Fruit fly (Drosophila melanogaster) whole organism, wandering third instar larva: ENCODE results near the gene CG31139.

Source experiments
- Abd-B ChIP-seq: fragments of >200 bp; optimal IDR thresholded peaks from 2 replicates; lab custom pipeline; 2017; ENCODE audit warnings: missing biosample characterization, missing genetic modification characterization
- CG32264 ChIP-seq: fragments of 200-800 bp; sonication (Bioruptor generic); optimal IDR thresholded peaks from 2 replicates; lab custom pipeline; 2016; ENCODE audit warnings: missing biosample characterization, missing genetic modification characterization
- CG9705 ChIP-seq: fragments of 200-800 bp; sonication (Bioruptor generic); optimal IDR thresholded peaks from 2 replicates; lab custom pipeline; 2018; ENCODE audit warnings: missing biosample characterization, mild to moderate bottlenecking, missing genetic modification characterization
- CrebA ChIP-seq: fragments of 200-800 bp; sonication (Bioruptor generic); optimal IDR thresholded peaks from 2 replicates; lab custom pipeline; 2016; ENCODE audit warnings: missing biosample characterization, mild to moderate bottlenecking, missing genetic modification characterization, borderline replicate concordance
- Dfd ChIP-seq: fragments of >200 bp; optimal IDR thresholded peaks from 2 replicates; lab custom pipeline; 2017; ENCODE audit warnings: missing biosample characterization, missing genetic modification characterization
- Dif ChIP-seq: fragments of 200-275, 200-300 bp; sonication (Bioruptor generic); optimal IDR thresholded peaks from 2 replicates; lab custom pipeline; 2018; ENCODE audit warnings: missing biosample characterization, missing genetic modification characterization; ENCODE audit not compliant: partially characterized antibody
- GATAd ChIP-seq: sonication (Bioruptor generic); optimal IDR thresholded peaks from 2 replicates; lab custom pipeline; 2016; ENCODE audit warnings: missing biosample characterization, missing genetic modification characterization
- HLH106 ChIP-seq: fragments of 200-800 bp; optimal IDR thresholded peaks from 3 replicates; lab custom pipeline; 2019; ENCODE audit warnings: missing biosample characterization, mild to moderate bottlenecking, missing genetic modification characterization, moderate library complexity
- Hnf4 ChIP-seq: fragments of 200-800 bp; sonication (Bioruptor generic); optimal IDR thresholded peaks from 2 replicates; lab custom pipeline; 2016; ENCODE audit warnings: missing biosample characterization, mild to moderate bottlenecking, missing genetic modification characterization
- Hr78 ChIP-seq: fragments of >200 bp; optimal IDR thresholded peaks from 2 replicates; lab custom pipeline; 2017; ENCODE audit warnings: missing biosample characterization, missing genetic modification characterization
- Hr83 ChIP-seq: fragments of 200-300 bp; sonication (Bioruptor generic); optimal IDR thresholded peaks from 2 replicates; lab custom pipeline; 2016; ENCODE audit warnings: missing biosample characterization, mild to moderate bottlenecking, missing genetic modification characterization, moderate library complexity; ENCODE audit not compliant: poor library complexity, severe bottlenecking
- Jra ChIP-seq: sonication (Bioruptor generic); optimal IDR thresholded peaks from 2 replicates; lab custom pipeline; 2016; ENCODE audit warnings: missing biosample characterization, missing genetic modification characterization
- Mio ChIP-seq: sonication (Bioruptor generic); optimal IDR thresholded peaks from 2 replicates; lab custom pipeline; 2016; ENCODE audit warnings: missing biosample characterization, missing genetic modification characterization
- Myc ChIP-seq: fragments of >200 bp; optimal IDR thresholded peaks from 2 replicates; lab custom pipeline; 2017
- N ChIP-seq: fragments of >200 bp; optimal IDR thresholded peaks from 2 replicates; lab custom pipeline; 2018; ENCODE audit warnings: missing biosample characterization, missing external identifiers, missing genetic modification characterization
- OdsH ChIP-seq: fragments of 200-800 bp; sonication (Bioruptor generic); optimal IDR thresholded peaks from 2 replicates; lab custom pipeline; 2016; ENCODE audit warnings: missing biosample characterization, mild to moderate bottlenecking, missing genetic modification characterization
- Rel ChIP-seq, 2 experiments: fragments of 200-800 bp; sonication (Bioruptor generic) in 1 of 2; optimal IDR thresholded peaks; 2 replicates in 1 of 2; 3 replicates in 1 of 2; lab custom pipeline; 2016 to 2019; ENCODE audit warnings: mild to moderate bottlenecking in 2 of 2, missing biosample characterization in 2 of 2, missing genetic modification characterization in 2 of 2, moderate library complexity in 1 of 2
- Sp1 ChIP-seq: fragments of 200-800 bp; sonication (Bioruptor generic); optimal IDR thresholded peaks from 3 replicates; lab custom pipeline; 2019; ENCODE audit warnings: missing biosample characterization, mild to moderate bottlenecking, missing genetic modification characterization, moderate library complexity
- Vsx2 ChIP-seq: fragments of 200-300, 225-300 bp; sonication (Bioruptor generic); optimal IDR thresholded peaks from 2 replicates; lab custom pipeline; 2018; ENCODE audit warnings: missing biosample characterization, missing genetic modification characterization; ENCODE audit not compliant: partially characterized antibody
- br ChIP-seq: fragments of 200-800 bp; sonication (Bioruptor generic); optimal IDR thresholded peaks from 2 replicates; lab custom pipeline; 2016; ENCODE audit warnings: missing biosample characterization, missing genetic modification characterization
- brk ChIP-seq: fragments of 200-800 bp; sonication (Bioruptor generic); optimal IDR thresholded peaks from 2 replicates; lab custom pipeline; 2016; ENCODE audit warnings: missing biosample characterization, mild to moderate bottlenecking, missing genetic modification characterization
- dl ChIP-seq, 2 experiments: fragments of 175-275, 200-275 bp in 1 of 2; fragments of 200-275 bp in 1 of 2; sonication (Bioruptor generic); optimal IDR thresholded peaks; lab custom pipeline; 2018; ENCODE audit warnings: mild to moderate bottlenecking in 2 of 2, missing biosample characterization in 2 of 2, missing genetic modification characterization in 2 of 2, moderate library complexity in 2 of 2; ENCODE audit not compliant: partially characterized antibody in 2 of 2, insufficient read depth in 1 of 2
- dmrt93B ChIP-seq: fragments of 200-800 bp; sonication (Bioruptor generic); optimal IDR thresholded peaks from 2 replicates; lab custom pipeline; 2018; ENCODE audit warnings: missing biosample characterization, mild to moderate bottlenecking, missing genetic modification characterization
- dsf ChIP-seq: sonication (Bioruptor generic); optimal IDR thresholded peaks from 2 replicates; lab custom pipeline; 2016; ENCODE audit warnings: missing biosample characterization, missing genetic modification characterization, borderline replicate concordance
- ey ChIP-seq: fragments of 200-800 bp; sonication (Bioruptor generic); optimal IDR thresholded peaks from 2 replicates; lab custom pipeline; 2016; ENCODE audit warnings: missing biosample characterization, missing genetic modification characterization
- foxo ChIP-seq, 2 experiments: fragments of 200-800 bp; sonication (Bioruptor generic); optimal IDR thresholded peaks; 2 replicates in 1 of 2; 3 replicates in 1 of 2; lab custom pipeline; 2016 to 2017; ENCODE audit warnings: missing biosample characterization in 2 of 2, missing genetic modification characterization in 2 of 2
- fru ChIP-seq: fragments of 200-800 bp; sonication (Bioruptor generic); optimal IDR thresholded peaks from 3 replicates; lab custom pipeline; 2016; ENCODE audit warnings: missing biosample characterization, mild to moderate bottlenecking, missing genetic modification characterization
- h ChIP-seq: fragments of 200-800 bp; sonication (Bioruptor generic); optimal IDR thresholded peaks from 3 replicates; lab custom pipeline; 2016; ENCODE audit warnings: missing biosample characterization, mild to moderate bottlenecking, missing genetic modification characterization
- jim ChIP-seq: fragments of 175-275, 200-325 bp; sonication (Bioruptor generic); optimal IDR thresholded peaks from 2 replicates; lab custom pipeline; 2016; ENCODE audit warnings: missing biosample characterization, mild to moderate bottlenecking, missing genetic modification characterization
- lola ChIP-seq: fragments of >200 bp; optimal IDR thresholded peaks from 2 replicates; lab custom pipeline; 2017; ENCODE audit warnings: missing biosample characterization, missing genetic modification characterization
- psq ChIP-seq: fragments of 200-800 bp; sonication (Bioruptor generic); optimal IDR thresholded peaks from 3 replicates; lab custom pipeline; 2017; ENCODE audit warnings: missing biosample characterization, mild to moderate bottlenecking, missing genetic modification characterization, moderate library complexity
- rgr ChIP-seq: fragments of 200-800 bp; sonication (Bioruptor generic); optimal IDR thresholded peaks from 3 replicates; lab custom pipeline; 2016; ENCODE audit warnings: missing biosample characterization, mild to moderate bottlenecking, missing genetic modification characterization
- sage ChIP-seq: fragments of 200-800 bp; sonication (Bioruptor generic); optimal IDR thresholded peaks from 2 replicates; lab custom pipeline; 2016; ENCODE audit warnings: missing biosample characterization, mild to moderate bottlenecking, missing genetic modification characterization
- sv ChIP-seq: fragments of 200-800 bp; sonication (Bioruptor generic); optimal IDR thresholded peaks from 3 replicates; lab custom pipeline; 2016; ENCODE audit warnings: missing biosample characterization, missing genetic modification characterization
- tai ChIP-seq: sonication (Bioruptor generic); optimal IDR thresholded peaks from 2 replicates; lab custom pipeline; 2016; ENCODE audit warnings: missing biosample characterization, missing genetic modification characterization
- usp ChIP-seq: fragments of >200 bp; optimal IDR thresholded peaks from 2 replicates; lab custom pipeline; 2017; ENCODE audit warnings: missing biosample characterization, missing genetic modification characterization
- woc ChIP-seq: sonication (Bioruptor generic); optimal IDR thresholded peaks from 2 replicates; lab custom pipeline; 2016; ENCODE audit warnings: missing biosample characterization, mild to moderate bottlenecking, missing genetic modification characterization

The CG31139 gene

DNA sequence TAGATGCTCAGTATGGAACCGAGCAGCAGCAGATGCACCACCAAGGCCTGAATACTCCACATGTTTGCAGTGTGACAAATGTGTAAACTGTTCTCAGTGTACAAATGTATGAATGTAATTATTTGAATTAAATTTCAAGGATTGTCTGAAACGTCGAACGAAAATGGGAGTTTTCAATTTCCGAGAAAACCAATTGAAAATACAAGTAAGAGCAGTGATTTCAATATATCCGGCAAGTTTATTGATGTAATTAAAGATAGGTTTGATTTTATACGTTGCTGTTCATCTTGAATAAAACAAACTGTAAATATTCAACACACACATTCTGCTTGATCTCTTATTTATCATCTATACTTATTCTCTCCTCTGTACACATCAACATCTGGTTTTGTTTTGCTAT lies 38.2 kb downstream of the CG31139 start, which contains the start of gene CG4907:
TSS of gene CG4907 (minus strand) at position 101 of the 400 bp plus-strand sequence.
- TF ChIP-seq Vsx2 = no peak
- TF ChIP-seq HLH106 = no peak
- TF ChIP-seq dmrt93B (GFP tag; lab: Kevin White, UChicago) = no peak
- no peak for TF ChIP-seq Abd-B (GFP tag; lab: Kevin White, UChicago)
- no peak for TF ChIP-seq brk (GFP tag; lab: Kevin White, UChicago)
- no peak for TF ChIP-seq dsf
- no peak for TF ChIP-seq CG9705 (GFP tag; lab: Kevin White, UChicago)
- no peak for TF ChIP-seq usp (GFP tag; lab: Kevin White, UChicago)
- no peak for TF ChIP-seq Rel (GFP tag; optimal IDR thresholded peaks at IDR 0.05; lab: Kevin White, UChicago)
- TF ChIP-seq Rel (tag; optimal IDR thresholded peaks at IDR 0.05; lab: Kevin White, UChicago) = no peak
- TF ChIP-seq psq (GFP tag; lab: Kevin White, UChicago) = no peak
- TF ChIP-seq Dfd (GFP tag; lab: Kevin White, UChicago) = no peak
- no peak for TF ChIP-seq OdsH
- no peak for TF ChIP-seq Hr78
- TF ChIP-seq Sp1 (GFP tag; lab: Kevin White, UChicago) = no peak
- no peak for TF ChIP-seq h (GFP tag; lab: Kevin White, UChicago)
- no peak for TF ChIP-seq Dif (GFP tag; lab: Kevin White, UChicago)
- TF ChIP-seq br (GFP tag; lab: Kevin White, UChicago) = no peak
- no peak for TF ChIP-seq CrebA (GFP tag; lab: Kevin White, UChicago)
- TF ChIP-seq, all 38 proteins: peak for 0

DNA sequence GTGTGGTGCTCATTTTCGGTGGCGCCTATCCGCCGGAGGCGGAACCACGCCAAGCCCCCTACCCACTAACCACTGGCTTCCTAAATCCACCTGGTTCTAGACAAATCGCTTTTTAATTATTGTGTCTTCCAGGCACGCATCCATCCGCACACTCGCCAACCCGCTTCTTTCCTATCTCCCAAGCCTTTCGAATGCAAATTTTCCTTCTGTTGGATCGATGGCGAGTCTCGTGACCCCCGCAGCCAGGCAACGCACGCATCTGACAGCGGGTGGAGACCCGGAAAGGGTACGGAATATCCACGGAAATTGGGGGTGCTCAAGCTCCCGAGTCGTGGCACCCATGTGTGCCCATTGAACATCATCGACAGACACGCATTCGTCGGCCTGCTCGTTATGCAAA lies 41.7 kb downstream of the CG31139 start, which contains the start of gene CG13842:
TSS of gene CG13842 (minus strand) at position 101 of the 400 bp plus-strand sequence.
- no peak for TF ChIP-seq woc (GFP tag; lab: Kevin White, UChicago)
- TF ChIP-seq brk (GFP tag; lab: Kevin White, UChicago) = no peak
- no peak for TF ChIP-seq ey (GFP tag; lab: Kevin White, UChicago)
- no peak for TF ChIP-seq OdsH
- TF ChIP-seq h (GFP tag; lab: Kevin White, UChicago) = no peak
- TF ChIP-seq GATAd = no peak
- TF ChIP-seq N (GFP tag; lab: Kevin White, UChicago) = no peak
- no peak for TF ChIP-seq Myc (lab: Kevin White, UChicago)
- TF ChIP-seq Mio (GFP tag; lab: Kevin White, UChicago) = no peak
- no peak for TF ChIP-seq dsf
- no peak for TF ChIP-seq sage (GFP tag; lab: Kevin White, UChicago)
- TF ChIP-seq HLH106 = no peak
- no peak for TF ChIP-seq lola (GFP tag; lab: Kevin White, UChicago)
- TF ChIP-seq Abd-B (GFP tag; lab: Kevin White, UChicago) = no peak
- no peak for TF ChIP-seq CrebA (GFP tag; lab: Kevin White, UChicago)
- TF ChIP-seq Hr83 (GFP tag; lab: Kevin White, UChicago) = no peak
- TF ChIP-seq Hnf4 = no peak
- no peak for TF ChIP-seq dl (GFP tag; optimal IDR thresholded peaks at IDR 0.05; lab: Kevin White, UChicago; ENCODE audit: insufficient read depth in 1 of 2, partially characterized antibody in 2 of 2)
- no peak for TF ChIP-seq sv (GFP tag; lab: Kevin White, UChicago)
- TF ChIP-seq CG32264 (GFP tag; lab: Kevin White, UChicago) = no peak
- TF ChIP-seq, all 38 proteins: peak for 0

dm6 chr3R:22701793-22702192 lies 47.1 kb downstream of the CG31139 start, which contains the start of the genes CG6972 and CCAP:
TSS of gene CG6972 (plus strand) at chr3R:22702007.
TSS of gene CCAP (minus strand) at chr3R:22702084.
- TF ChIP-seq Myc (lab: Kevin White, UChicago) = no peak
- TF ChIP-seq Dif (GFP tag; lab: Kevin White, UChicago) = no peak
- no peak for TF ChIP-seq rgr (GFP tag; lab: Kevin White, UChicago)
- no peak for TF ChIP-seq Vsx2
- TF ChIP-seq N (GFP tag; lab: Kevin White, UChicago) = no peak
- TF ChIP-seq br (GFP tag; lab: Kevin White, UChicago) = no peak
- TF ChIP-seq Jra (GFP tag; lab: Kevin White, UChicago) = no peak
- TF ChIP-seq sv (GFP tag; lab: Kevin White, UChicago) = no peak
- TF ChIP-seq Rel (GFP tag; optimal IDR thresholded peaks at IDR 0.05; lab: Kevin White, UChicago) = no peak
- no peak for TF ChIP-seq Rel (tag; optimal IDR thresholded peaks at IDR 0.05; lab: Kevin White, UChicago)
- no peak for TF ChIP-seq fru (GFP tag; lab: Kevin White, UChicago)
- TF ChIP-seq foxo (GFP tag; optimal IDR thresholded peaks at IDR 0.05; lab: Kevin White, UChicago) = no peak
- no peak for TF ChIP-seq Hr83 (GFP tag; lab: Kevin White, UChicago)
- TF ChIP-seq usp (GFP tag; lab: Kevin White, UChicago) = no peak
- TF ChIP-seq tai (GFP tag; lab: Kevin White, UChicago) = no peak
- no peak for TF ChIP-seq jim (GFP tag; lab: Kevin White, UChicago)
- no peak for TF ChIP-seq Hr78
- TF ChIP-seq, all 38 proteins: peak for 0
